Fruit fly (Drosophila melanogaster) whole organism, embryonic: Measurements from ENCODE around the gene Grip91.
A peak's percentile ranks its signal among the peaks of the same experiment; 100 is the strongest.

ENCODE experiments used
- Adf1 ChIP-seq: fragments of 200-800 bp; sonication (Bioruptor generic); IDR thresholded peaks from 2 replicates; pipeline ENCODE4 v1.3.6; 2022; ENCODE audit warnings: missing biosample characterization, missing genetic modification characterization
- BEAF-32 ChIP-seq: fragments of 200-800 bp; sonication (Bioruptor generic); optimal IDR thresholded peaks from 3 replicates; lab custom pipeline; 2017; ENCODE audit warnings: missing biosample characterization, missing genetic modification characterization, mild to moderate bottlenecking, moderate library complexity, missing genetic modification reagents
- CG10274 ChIP-seq: fragments of 200-800 bp; sonication (Bioruptor generic); optimal IDR thresholded peaks from 3 replicates; lab custom pipeline; 2017; ENCODE audit warnings: missing biosample characterization, mild to moderate bottlenecking, missing genetic modification characterization
- CG10979 ChIP-seq: fragments of 200-800 bp; sonication (Bioruptor generic); optimal IDR thresholded peaks from 2 replicates; lab custom pipeline; 2018; ENCODE audit warnings: missing biosample characterization, mild to moderate bottlenecking, missing genetic modification characterization, moderate library complexity
- CG11504 ChIP-seq: fragments of 200-800 bp; sonication (Bioruptor generic); optimal IDR thresholded peaks from 3 replicates; lab custom pipeline; 2019; ENCODE audit warnings: missing biosample characterization, mild to moderate bottlenecking, missing genetic modification characterization, moderate library complexity
- CG11696 ChIP-seq: fragments of 200-800 bp; sonication (Bioruptor generic); IDR thresholded peaks from 2 replicates; pipeline ENCODE4 v1.3.6; 2022; ENCODE audit warnings: missing biosample characterization, missing genetic modification characterization
- CG13624 ChIP-seq: fragments of 200-800 bp; sonication (Bioruptor generic); optimal IDR thresholded peaks from 2 replicates; lab custom pipeline; 2016; ENCODE audit warnings: missing biosample characterization, missing genetic modification characterization
- CG13775 ChIP-seq: fragments of 200-800 bp; sonication (Bioruptor generic); optimal IDR thresholded peaks from 3 replicates; lab custom pipeline; 2017; ENCODE audit warnings: missing biosample characterization, mild to moderate bottlenecking, missing genetic modification characterization
- CG13894 ChIP-seq: fragments of 200-800 bp; sonication (Bioruptor generic); optimal IDR thresholded peaks from 3 replicates; lab custom pipeline; 2018; ENCODE audit warnings: missing biosample characterization, mild to moderate bottlenecking, missing genetic modification characterization, moderate library complexity
- CG15269 ChIP-seq: fragments of 200-800 bp; sonication (Bioruptor generic); optimal IDR thresholded peaks from 2 replicates; lab custom pipeline; 2018; ENCODE audit warnings: missing biosample characterization, mild to moderate bottlenecking, missing genetic modification characterization, moderate library complexity
- CG2116 ChIP-seq: fragments of 200-800 bp; sonication (Bioruptor generic); optimal IDR thresholded peaks from 3 replicates; lab custom pipeline; 2018; ENCODE audit warnings: missing biosample characterization, mild to moderate bottlenecking, missing genetic modification characterization
- CG2712 ChIP-seq: fragments of 200-800 bp; optimal IDR thresholded peaks from 3 replicates; lab custom pipeline; 2019; ENCODE audit warnings: missing biosample characterization, mild to moderate bottlenecking, missing genetic modification characterization, moderate library complexity
- CG2875 ChIP-seq: fragments of 200-800 bp; sonication (Bioruptor generic); optimal IDR thresholded peaks from 2 replicates; lab custom pipeline; 2017; ENCODE audit warnings: missing biosample characterization, mild to moderate bottlenecking, missing genetic modification characterization, missing genetic modification reagents
- CG3065 ChIP-seq: fragments of 200-800 bp; sonication (Bioruptor generic); optimal IDR thresholded peaks from 2 replicates; lab custom pipeline; 2016; ENCODE audit warnings: missing biosample characterization, missing genetic modification characterization
- CG32772 ChIP-seq: fragments of 200-800 bp; sonication (Bioruptor generic); IDR thresholded peaks from 2 replicates; pipeline ENCODE4 v1.3.6; 2022; ENCODE audit warnings: missing biosample characterization, missing genetic modification characterization
- CG9797 ChIP-seq: fragments of 200-800 bp; sonication (Bioruptor generic); optimal IDR thresholded peaks from 3 replicates; lab custom pipeline; 2018; ENCODE audit warnings: missing biosample characterization, mild to moderate bottlenecking, missing genetic modification characterization
- CG9817 ChIP-seq: fragments of 200-800 bp; sonication (Bioruptor generic); optimal IDR thresholded peaks from 2 replicates; lab custom pipeline; 2018; ENCODE audit warnings: missing biosample characterization, mild to moderate bottlenecking, missing genetic modification characterization, moderate library complexity
- CrebB ChIP-seq: fragments of 200-800 bp; sonication (Bioruptor generic); optimal IDR thresholded peaks from 3 replicates; lab custom pipeline; 2018; ENCODE audit warnings: missing biosample characterization, mild to moderate bottlenecking, missing genetic modification characterization
- D ChIP-seq, 2 experiments: fragments of 200-800 bp in 1 of 2; fragments of >200 bp in 1 of 2; sonication (Bioruptor generic) in 1 of 2; optimal IDR thresholded peaks; 2 replicates in 1 of 2; 3 replicates in 1 of 2; lab custom pipeline; 2017; ENCODE audit warnings: mild to moderate bottlenecking in 1 of 2, missing biosample characterization in 1 of 2, missing genetic modification characterization in 1 of 2, missing genetic modification reagents in 1 of 2
- Dip2 ChIP-seq: fragments of 200-800 bp; sonication (Bioruptor generic); IDR thresholded peaks from 2 replicates; pipeline ENCODE4 v1.3.6; 2022; ENCODE audit warnings: missing biosample characterization, missing genetic modification characterization
- Eip74EF ChIP-seq, 2 experiments: fragments of 200-800 bp in 1 of 2; fragments of >200 bp in 1 of 2; sonication (Bioruptor generic) in 1 of 2; optimal IDR thresholded peaks; 2 replicates each; lab custom pipeline; 2017 to 2019; ENCODE audit warnings: missing biosample characterization in 2 of 2, missing genetic modification characterization in 2 of 2, mild to moderate bottlenecking in 1 of 2, moderate library complexity in 1 of 2
- H15 ChIP-seq: fragments of 200-800 bp; sonication (Bioruptor generic); IDR thresholded peaks from 3 replicates; pipeline ENCODE4 v1.3.6; 2022; ENCODE audit warnings: missing biosample characterization, missing genetic modification characterization
- HLHmδ ChIP-seq: fragments of 200-800 bp; sonication (Bioruptor generic); optimal IDR thresholded peaks from 2 replicates; lab custom pipeline; 2018; ENCODE audit warnings: missing biosample characterization, mild to moderate bottlenecking, missing genetic modification characterization, moderate library complexity
- Hsf ChIP-seq: fragments of 200-800 bp; sonication (Bioruptor generic); optimal IDR thresholded peaks from 3 replicates; lab custom pipeline; 2016; ENCODE audit warnings: missing biosample characterization, missing genetic modification characterization
- MBD-R2 ChIP-seq: fragments of 200-800 bp; sonication (Bioruptor generic); IDR thresholded peaks from 2 replicates; pipeline ENCODE4 v1.3.6; 2022; ENCODE audit warnings: missing biosample characterization, missing genetic modification characterization
- Mes4 ChIP-seq: fragments of 200-800 bp; sonication (Bioruptor generic); optimal IDR thresholded peaks from 2 replicates; lab custom pipeline; 2016; ENCODE audit warnings: missing biosample characterization, missing genetic modification characterization
- NC2α ChIP-seq: fragments of 200-800 bp; sonication (Bioruptor generic); optimal IDR thresholded peaks from 2 replicates; lab custom pipeline; 2016; ENCODE audit warnings: missing biosample characterization, missing genetic modification characterization
- ap ChIP-seq: fragments of 200-800 bp; sonication (Bioruptor generic); IDR thresholded peaks from 2 replicates; pipeline ENCODE4 v1.3.6; 2022; ENCODE audit warnings: missing biosample characterization, missing genetic modification characterization
- ara ChIP-seq: fragments of 200-800 bp; sonication (Bioruptor generic); IDR thresholded peaks from 2 replicates; pipeline ENCODE4 v1.3.6; 2022; ENCODE audit warnings: missing biosample characterization, missing genetic modification characterization
- cg ChIP-seq: fragments of 200-800 bp; sonication (Bioruptor generic); optimal IDR thresholded peaks from 3 replicates; lab custom pipeline; 2019; ENCODE audit warnings: missing biosample characterization, mild to moderate bottlenecking, missing genetic modification characterization, moderate library complexity
- chn ChIP-seq: fragments of 200-800 bp; sonication (Bioruptor generic); optimal IDR thresholded peaks from 2 replicates; lab custom pipeline; 2016; ENCODE audit warnings: missing biosample characterization, missing genetic modification characterization
- crol ChIP-seq: fragments of 200-800 bp; sonication (Bioruptor generic); IDR thresholded peaks from 2 replicates; pipeline ENCODE4 v1.3.6; 2022; ENCODE audit warnings: missing biosample characterization, missing genetic modification characterization
- danr ChIP-seq: fragments of 200-800 bp; sonication (Bioruptor generic); IDR thresholded peaks from 2 replicates; pipeline ENCODE4 v1.3.6; 2022; ENCODE audit warnings: missing biosample characterization, missing genetic modification characterization
- disco-r ChIP-seq: fragments of 200-800 bp; sonication (Bioruptor generic); optimal IDR thresholded peaks from 2 replicates; lab custom pipeline; 2016; ENCODE audit warnings: missing biosample characterization, missing genetic modification characterization
- h ChIP-seq: fragments of >200 bp; optimal IDR thresholded peaks from 2 replicates; lab custom pipeline; 2017
- knrl ChIP-seq: fragments of 200-800 bp; sonication (Bioruptor generic); IDR thresholded peaks from 3 replicates; pipeline ENCODE4 v1.3.6; 2022; ENCODE audit warnings: missing biosample characterization, missing genetic modification characterization; ENCODE audit not compliant: partially characterized antibody
- lilli ChIP-seq: fragments of 200-800 bp; sonication (Bioruptor generic); optimal IDR thresholded peaks from 3 replicates; lab custom pipeline; 2016; ENCODE audit warnings: missing biosample characterization, missing genetic modification characterization
- nmo ChIP-seq: fragments of 200-800 bp; sonication (Bioruptor generic); optimal IDR thresholded peaks from 2 replicates; lab custom pipeline; 2018; ENCODE audit warnings: missing biosample characterization, mild to moderate bottlenecking, missing genetic modification characterization, moderate library complexity
- onecut ChIP-seq: fragments of 200-800 bp; sonication (Bioruptor generic); IDR thresholded peaks from 2 replicates; pipeline ENCODE4 v1.3.6; 2022; ENCODE audit warnings: missing biosample characterization, missing genetic modification characterization
- pros ChIP-seq: fragments of 200-800 bp; sonication (Bioruptor generic); optimal IDR thresholded peaks from 3 replicates; lab custom pipeline; 2019; ENCODE audit warnings: missing biosample characterization, mild to moderate bottlenecking, missing genetic modification characterization, moderate library complexity
- pum ChIP-seq: fragments of 200-800 bp; sonication (Bioruptor generic); optimal IDR thresholded peaks from 2 replicates; lab custom pipeline; 2016; ENCODE audit warnings: missing biosample characterization, missing genetic modification characterization
- row ChIP-seq: fragments of 200-800 bp; sonication (Bioruptor generic); IDR thresholded peaks from 3 replicates; pipeline ENCODE4 v1.3.6; 2022; ENCODE audit warnings: missing biosample characterization, missing genetic modification characterization
- so ChIP-seq: fragments of 200-800 bp; sonication (Bioruptor generic); IDR thresholded peaks from 3 replicates; pipeline ENCODE4 v1.3.6; 2022; ENCODE audit warnings: missing biosample characterization, missing genetic modification characterization
- sqz ChIP-seq: fragments of 200-800 bp; sonication (Bioruptor generic); optimal IDR thresholded peaks from 3 replicates; lab custom pipeline; 2018; ENCODE audit warnings: missing biosample characterization, mild to moderate bottlenecking, missing genetic modification characterization

The Grip91 gene

DNA sequence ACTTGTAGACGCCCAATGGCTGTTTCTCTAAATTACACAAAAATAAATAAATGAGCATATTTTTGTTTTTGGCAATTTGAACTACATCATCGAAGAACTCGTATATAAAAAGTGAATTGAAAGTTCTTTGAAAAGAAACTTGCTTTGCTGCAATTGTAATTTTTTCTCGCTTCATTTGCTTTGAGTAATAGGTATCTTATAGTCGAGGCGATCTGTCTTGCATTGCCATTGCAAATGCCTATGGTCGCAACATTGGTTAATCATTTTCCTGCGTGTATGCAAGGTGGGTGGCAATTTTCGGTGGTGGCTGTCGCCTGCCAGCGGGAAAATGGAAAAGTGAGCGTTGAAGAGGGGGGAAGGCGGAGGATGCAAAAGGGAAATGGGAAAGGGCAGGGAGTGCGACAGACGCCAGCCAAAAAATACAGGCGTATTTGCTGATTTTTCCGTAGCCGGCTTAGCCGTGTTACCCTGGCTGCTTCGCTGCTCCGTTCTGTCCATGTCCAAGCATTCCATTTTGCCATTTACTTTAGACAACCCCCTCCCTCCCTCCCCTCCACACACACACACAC is 42.9 kb upstream of the Grip91 start (continued):
- TF ChIP-seq CG13775 (GFP tag; lab: Kevin White, UChicago) (no peak), CG2116 (GFP tag; lab: Kevin White, UChicago) (no peak), so (no peak), CG9817 (tag; lab: Kevin White, UChicago) (no peak), BEAF-32 (GFP tag; lab: Kevin White, UChicago) (no peak), CrebB (tag; lab: Kevin White, UChicago) (no peak), Eip74EF (GFP tag; optimal IDR thresholded peaks at IDR 0.05; lab: Kevin White, UChicago) (no peak), MBD-R2 (GFP tag; lab: Robert Waterston, UW) (no peak), ap (no peak), cg (GFP tag; lab: Kevin White, UChicago) (peak; percentile 17), h (lab: Kevin White, UChicago) (no peak), CG11504 (peak; percentile 36), CG13894 (tag; lab: Kevin White, UChicago) (no peak), HLHmδ (GFP tag; lab: Kevin White, UChicago) (no peak), lilli (no peak), Hsf (GFP tag; lab: Kevin White, UChicago) (no peak), chn (GFP tag; lab: Kevin White, UChicago) (no peak), CG15269 (tag; lab: Kevin White, UChicago) (no peak), CG13624 (GFP tag; lab: Kevin White, UChicago) (no peak), CG10979 (tag; lab: Kevin White, UChicago) (peak; percentile 16), nmo (peak; percentile 57), Mes4 (GFP tag; lab: Kevin White, UChicago) (no peak), pum (no peak), pros (peak; percentile 61), knrl (GFP tag; lab: Robert Waterston, UW) (no peak), D (optimal IDR thresholded peaks at IDR 0.05; lab: Kevin White, UChicago) (no peak), D (GFP tag; optimal IDR thresholded peaks at IDR 0.05; lab: Kevin White, UChicago) (no peak), CG9797 (GFP tag; lab: Kevin White, UChicago) (no peak), row (GFP tag; lab: Robert Waterston, UW) (peak; percentile 47; the same call in 2 of the 3 replicates), Dip2 (GFP tag; lab: Robert Waterston, UW) (no peak), CG3065 (GFP tag; lab: Kevin White, UChicago) (no peak), CG32772 (GFP tag; lab: Robert Waterston, UW) (no peak), Adf1 (GFP tag; lab: Robert Waterston, UW) (no peak), CG11696 (GFP tag; lab: Robert Waterston, UW) (no peak), CG2875 (GFP tag; lab: Kevin White, UChicago) (no peak), CG2712 (tag; lab: Kevin White, UChicago) (peak; percentile 24), H15 (GFP tag; lab: Robert Waterston, UW) (no peak), sqz (no peak), NC2α (GFP tag; lab: Kevin White, UChicago) (no peak), onecut (GFP tag; lab: Robert Waterston, UW) (0 out of 2 replicates have a peak, but pooled peaks have one; percentile 4), danr (GFP tag; lab: Robert Waterston, UW) (no peak), disco-r (GFP tag; lab: Kevin White, UChicago) (no peak), crol (peak; percentile 74), CG10274 (GFP tag; lab: Kevin White, UChicago) (no peak), ara (GFP tag; lab: Robert Waterston, UW) (no peak)
